Fruit fly (Drosophila melanogaster) whole organism: ENCODE results near the gene CG42460.

ENCODE experiments used
- EcR ChIP-seq, 2 experiments: fragments of >200 bp; optimal IDR thresholded peaks; 2 replicates each; lab custom pipeline; 2017; ENCODE audit warnings: missing biosample characterization in 2 of 2, missing genetic modification characterization in 2 of 2, missing genetic modification reagents in 2 of 2
- pan ChIP-seq: fragments of >200 bp; optimal IDR thresholded peaks from 2 replicates; lab custom pipeline; 2017
- psq ChIP-seq: fragments of >200 bp; optimal IDR thresholded peaks from 2 replicates; lab custom pipeline; 2017
- usp ChIP-seq: fragments of >200 bp; optimal IDR thresholded peaks from 2 replicates; lab custom pipeline; 2017; ENCODE audit warnings: missing biosample characterization, missing genetic modification characterization, mixed read lengths

DNA sequence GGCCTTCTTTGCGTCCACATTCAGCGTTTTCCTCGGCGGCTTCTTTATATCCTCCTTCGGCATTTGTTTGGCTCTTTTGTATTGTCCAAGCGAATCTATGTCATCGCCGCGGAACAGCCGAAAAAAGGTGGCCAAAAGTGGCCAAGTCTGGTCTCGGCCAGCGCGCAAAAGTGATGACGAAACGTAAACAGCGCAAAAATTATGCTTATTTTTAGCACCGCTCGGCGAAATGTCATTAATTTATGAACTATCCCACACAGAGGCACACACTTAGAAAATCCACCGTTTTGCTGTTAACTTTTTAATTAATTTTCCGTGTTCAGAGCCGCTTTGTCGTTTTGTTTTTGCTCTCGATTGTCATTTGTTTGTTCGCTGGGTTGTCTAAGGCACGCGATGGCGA lies 17.4 kb downstream of the CG42460 start:
- no peak for TF ChIP-seq usp (GFP tag; lab: Kevin White, UChicago)
- TF ChIP-seq EcR (GFP tag; optimal IDR thresholded peaks at IDR 0.05; lab: Kevin White, UChicago): no peak
- no peak for TF ChIP-seq pan
- TF ChIP-seq psq (lab: Kevin White, UChicago): no peak
